Worm (Caenorhabditis elegans) whole organism, L4 larva: ENCODE measurements around the gene W08E12.2.

Experiments used
- jun-1 ChIP-seq: fragments of 150-350 bp; optimal IDR thresholded peaks from 2 replicates; lab custom pipeline; 2014; ENCODE audit warnings: missing biosample characterization, missing genetic modification reagents, missing genetic modification characterization
- zip-2 ChIP-seq: fragments of 150-350 bp; optimal IDR thresholded peaks from 2 replicates; lab custom pipeline; 2014; ENCODE audit warnings: missing biosample characterization, missing genetic modification characterization

DNA sequence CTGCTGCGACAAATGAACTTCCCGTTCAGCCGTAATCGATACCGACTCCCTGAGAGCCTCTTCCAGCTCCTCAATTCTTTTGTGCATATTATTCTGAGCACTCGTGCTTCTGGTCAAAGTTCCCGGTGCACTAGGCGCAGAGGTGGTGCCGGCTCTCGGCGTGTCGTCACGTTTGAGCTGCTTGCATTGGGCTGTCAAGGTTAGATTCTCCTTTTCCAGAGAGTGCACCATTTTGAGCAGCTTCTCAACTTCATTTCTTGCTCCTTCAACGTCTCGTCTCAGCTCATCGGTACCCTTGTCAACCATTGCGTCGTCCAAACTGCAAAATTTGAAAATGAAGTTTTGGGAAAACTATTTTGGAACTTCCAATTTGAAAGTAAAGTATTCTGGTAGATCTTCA, 39.8 kb downstream of the W08E12.2 start:
- TF ChIP-seq zip-2 (tag; lab: Kevin White, UChicago) (no peak), jun-1 (tag; lab: Kevin White, UChicago) (no peak)
